Worm (Caenorhabditis elegans): Measurements from ENCODE around the gene hadb-1.
A peak's percentile ranks its signal among the peaks of the same experiment; 100 is the strongest.

The hadb-1 gene

ce11 chrIII:8693322-8693721, 5.0 kb upstream of the hadb-1 start, which contains the start of gene B0303.7:
TSS of gene B0303.7 (plus strand) at chrIII:8693622.
- TF ChIP-seq zip-5 (tag; optimal IDR thresholded peaks at IDR 0.05) (no peak), odd-2 (tag; optimal IDR thresholded peaks at IDR 0.05) (no peak), C38D4.7 (GFP tag; optimal IDR thresholded peaks at IDR 0.05) (no peak), ceh-19 (GFP tag; optimal IDR thresholded peaks at IDR 0.05) (no peak), lin-11 (tag; optimal IDR thresholded peaks at IDR 0.05) (no peak), sox-2 (GFP tag; IDR thresholded peaks at IDR 0.05) (no peak), pha-2 (tag; optimal IDR thresholded peaks at IDR 0.05) (no peak), rnt-1 (tag; optimal IDR thresholded peaks at IDR 0.05) (no peak), ama-1 (optimal IDR thresholded peaks at IDR 0.05) (no peak), unc-42 (tag; optimal IDR thresholded peaks at IDR 0.05) (no peak), fax-1 (tag; optimal IDR thresholded peaks at IDR 0.05) (no peak), elt-2 (tag; optimal IDR thresholded peaks at IDR 0.05) (no peak), unc-55 (GFP tag; optimal IDR thresholded peaks at IDR 0.05) (no peak), dmd-4 (tag; optimal IDR thresholded peaks at IDR 0.05; ENCODE audit: borderline replicate concordance) (no peak), tbx-2 (tag; optimal IDR thresholded peaks at IDR 0.05) (no peak), madf-2 (tag; optimal IDR thresholded peaks at IDR 0.05) (no peak), pax-1 (tag; optimal IDR thresholded peaks at IDR 0.05) (no peak)

DNA sequence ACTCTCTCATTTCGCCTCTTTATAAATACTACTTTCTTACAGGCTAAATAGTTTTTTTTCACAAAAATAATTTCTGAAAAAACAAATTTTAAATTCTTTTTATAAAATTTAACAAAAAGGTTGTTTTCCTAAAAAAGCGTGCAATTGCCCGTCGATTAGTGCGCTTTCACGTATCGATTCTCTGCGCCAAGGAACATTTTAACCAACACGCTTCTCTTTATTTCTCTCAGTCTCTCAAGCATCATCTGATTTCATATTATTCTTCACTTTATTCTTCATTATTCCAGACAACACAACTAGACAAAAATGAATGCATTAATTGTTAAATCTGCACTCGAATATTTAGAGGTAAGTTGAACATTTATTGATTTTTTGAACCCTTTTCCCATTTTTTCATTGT, 1.4 kb upstream of the hadb-1 start, which contains the start of gene B0303.4:
B0303.4 (plus strand) TSS at position 196 of the 400 bp plus-strand sequence.
- no peak for TF ChIP-seq unc-55 (GFP tag; optimal IDR thresholded peaks at IDR 0.05)
- peak; percentile 37 for TF ChIP-seq ceh-31 (tag; optimal IDR thresholded peaks at IDR 0.05)
- TF ChIP-seq ceh-14 (tag; optimal IDR thresholded peaks at IDR 0.05): peak; percentile 5
- no peak for TF ChIP-seq rnt-1 (tag; optimal IDR thresholded peaks at IDR 0.05)
- peak; percentile 68 for TF ChIP-seq ceh-48 (tag; optimal IDR thresholded peaks at IDR 0.05)
- peak; percentile 35 for TF ChIP-seq nfya-1 (tag; optimal IDR thresholded peaks at IDR 0.05)

DNA sequence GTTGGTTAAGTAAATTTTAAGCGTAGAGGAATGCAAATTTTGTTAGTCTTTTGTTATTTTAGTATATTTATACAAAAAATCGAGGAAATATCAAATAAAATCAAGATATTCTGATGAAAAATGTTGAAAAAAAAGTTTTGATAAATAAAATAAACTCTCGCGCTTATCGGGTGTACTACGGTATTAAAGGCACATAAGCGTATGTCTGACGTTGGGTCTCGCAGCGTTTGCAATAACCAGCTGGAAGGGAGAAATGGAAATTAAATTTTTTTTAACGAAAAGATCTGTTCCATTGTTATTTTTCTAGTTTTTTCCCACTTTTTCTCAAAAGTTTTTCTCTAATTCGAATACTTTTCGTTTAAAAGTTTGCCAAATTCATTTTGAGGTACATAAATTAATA, 855 bp upstream of the hadb-1 start:
- TF ChIP-seq dve-1 (tag; optimal IDR thresholded peaks at IDR 0.05): no peak
- TF ChIP-seq sdc-2 (tag; optimal IDR thresholded peaks at IDR 0.05): no peak
- no peak for TF ChIP-seq syd-9 (tag; optimal IDR thresholded peaks at IDR 0.05)
- no peak for TF ChIP-seq ceh-19 (GFP tag; optimal IDR thresholded peaks at IDR 0.05)
- TF ChIP-seq hlh-30 (tag; optimal IDR thresholded peaks at IDR 0.05; ENCODE audit: insufficient read depth): no peak
- no peak for TF ChIP-seq Y22D7AL.16 (tag; optimal IDR thresholded peaks at IDR 0.05)
- TF ChIP-seq hlh-15 (tag; optimal IDR thresholded peaks at IDR 0.05): no peak
- TF ChIP-seq mec-3 (tag; optimal IDR thresholded peaks at IDR 0.05; ENCODE audit: borderline replicate concordance): no peak
- TF ChIP-seq pha-4 (tag; optimal IDR thresholded peaks at IDR 0.05): no peak
- no peak for TF ChIP-seq ceh-45 (GFP tag; IDR thresholded peaks at IDR 0.05)
- no peak for TF ChIP-seq fax-1 (tag; optimal IDR thresholded peaks at IDR 0.05)
- no peak for TF ChIP-seq nhr-232 (tag; optimal IDR thresholded peaks at IDR 0.05)
- TF ChIP-seq elt-4 (tag; optimal IDR thresholded peaks at IDR 0.05): no peak
- TF ChIP-seq hlh-8 (tag; optimal IDR thresholded peaks at IDR 0.05): no peak
- no peak for TF ChIP-seq tbx-7 (tag; optimal IDR thresholded peaks at IDR 0.05)

- TF ChIP-seq ceh-48 (tag; optimal IDR thresholded peaks at IDR 0.05): no peak
- TF ChIP-seq fkh-6 (tag; optimal IDR thresholded peaks at IDR 0.05): no peak
- TF ChIP-seq ceh-31 (tag; optimal IDR thresholded peaks at IDR 0.05): no peak
- TF ChIP-seq eyg-1 (tag; optimal IDR thresholded peaks at IDR 0.05): no peak
- TF ChIP-seq ama-1 (optimal IDR thresholded peaks at IDR 0.05): peak; percentile 10
These were observed 2.6 kb downstream of the hadb-1 start for ce11 chrIII:8685590-8686240.
